Fruit fly (Drosophila melanogaster) whole organism, embryonic: ENCODE measurements around the gene mRpL51.

Experiments
- Atf-2 ChIP-seq: fragments of 200-800 bp; sonication (Bioruptor generic); optimal IDR thresholded peaks from 2 replicates; lab custom pipeline; 2016; ENCODE audit warnings: missing biosample characterization, missing genetic modification characterization
- CG11456 ChIP-seq: fragments of 200-800 bp; sonication (Bioruptor generic); IDR thresholded peaks from 3 replicates; pipeline ENCODE4 v1.3.6; 2022; ENCODE audit warnings: missing biosample characterization, missing genetic modification characterization
- CG7556 ChIP-seq: fragments of 200-800 bp; sonication (Bioruptor generic); optimal IDR thresholded peaks from 2 replicates; lab custom pipeline; 2017; ENCODE audit warnings: missing biosample characterization, mild to moderate bottlenecking, missing genetic modification characterization
- CG8290 ChIP-seq, 3 experiments: fragments of 200-800 bp; sonication (Bioruptor generic); optimal IDR thresholded peaks; 2 replicates each; lab custom pipeline; 2016 to 2019; ENCODE audit warnings: missing biosample characterization in 3 of 3, missing genetic modification characterization in 3 of 3, mild to moderate bottlenecking in 2 of 3, moderate library complexity in 1 of 3
- CHES-1-like ChIP-seq: fragments of 200-800 bp; sonication (Bioruptor generic); optimal IDR thresholded peaks from 2 replicates; lab custom pipeline; 2016; ENCODE audit warnings: missing biosample characterization, missing genetic modification characterization
- Mrtf ChIP-seq: fragments of 200-800 bp; sonication (Bioruptor generic); IDR thresholded peaks from 3 replicates; pipeline ENCODE4 v1.3.6; 2022; ENCODE audit warnings: missing biosample characterization, missing genetic modification characterization
- Sox102F ChIP-seq: fragments of 200-800 bp; sonication (Bioruptor generic); optimal IDR thresholded peaks from 2 replicates; lab custom pipeline; 2018; ENCODE audit warnings: missing biosample characterization, mild to moderate bottlenecking, missing genetic modification characterization, moderate library complexity
- crc ChIP-seq: fragments of 200-800 bp; sonication (Bioruptor generic); optimal IDR thresholded peaks from 2 replicates; lab custom pipeline; 2016; ENCODE audit warnings: missing biosample characterization, missing genetic modification characterization
- h ChIP-seq: fragments of >200 bp; optimal IDR thresholded peaks from 2 replicates; lab custom pipeline; 2017
- psq ChIP-seq: fragments of 200-800 bp; sonication (Bioruptor generic); optimal IDR thresholded peaks from 2 replicates; lab custom pipeline; 2017; ENCODE audit warnings: missing biosample characterization, missing genetic modification characterization

dm6 chr2L:8541469-8542233 is 24.5 kb upstream of the mRpL51 start, which contains the start of gene Sema1a:
- TF ChIP-seq CG8290 (GFP tag; optimal IDR thresholded peaks at IDR 0.05; lab: Kevin White, UChicago) (peak; percentile 65), CG8290 (tag; optimal IDR thresholded peaks at IDR 0.05; lab: Kevin White, UChicago) (peak; percentile 35 to 89), crc (GFP tag; lab: Kevin White, UChicago) (peak; percentile 70), h (no peak), Sox102F (GFP tag; lab: Kevin White, UChicago) (peak; percentile 94), CHES-1-like (peak; percentile 12), Mrtf (GFP tag; lab: Robert Waterston, UW) (no peak; the same call in 2 of the 3 replicates), CG7556 (GFP tag; lab: Kevin White, UChicago) (peak; percentile 50), CG11456 (GFP tag; lab: Robert Waterston, UW) (no peak), psq (GFP tag; lab: Kevin White, UChicago) (no peak), Atf-2 (peak; percentile 47)
